Fruit fly (Drosophila melanogaster): ENCODE data around the gene muc.
A peak's percentile ranks its signal among the peaks of the same experiment; 100 is the strongest.

The muc gene

DNA sequence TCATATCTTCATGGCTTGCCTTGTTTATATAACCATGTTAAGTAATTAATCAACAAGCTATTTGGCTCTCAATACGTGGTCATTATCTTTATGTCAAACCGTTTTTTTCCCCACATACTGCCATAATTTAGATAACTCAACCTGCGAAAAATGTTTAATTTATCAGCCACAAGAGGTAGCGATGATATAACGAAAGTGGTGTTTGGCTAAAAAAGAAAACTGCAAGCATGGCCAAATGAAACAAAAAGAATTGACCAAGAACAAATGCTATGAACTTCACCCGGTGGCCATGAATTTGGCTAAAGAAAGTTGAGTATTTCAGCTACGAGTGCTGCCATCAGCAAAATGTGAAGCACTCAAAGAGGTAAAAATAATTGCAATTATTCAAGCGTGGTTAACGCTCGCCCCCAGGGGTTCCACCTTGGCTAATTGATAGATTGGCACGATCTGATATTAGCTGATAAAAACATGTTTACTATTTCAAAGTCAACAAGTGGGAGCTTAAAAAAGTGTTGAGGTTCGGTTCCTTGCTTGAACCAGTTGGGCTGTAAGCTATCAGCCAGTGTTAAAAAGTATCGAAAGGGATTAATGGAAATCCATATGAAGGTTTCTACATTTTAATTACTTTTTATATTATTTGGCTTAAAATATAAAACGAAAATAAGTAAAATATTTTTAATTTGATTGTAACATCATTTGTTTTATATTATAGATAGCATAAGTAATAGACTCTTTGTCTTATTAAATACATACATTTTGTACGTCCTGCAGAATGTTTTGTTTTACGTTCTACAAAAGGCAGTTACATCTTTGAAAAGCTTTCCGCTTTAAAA lies 10.0 kb downstream of the muc start (continued):
- TF ChIP-seq mirr (GFP tag; optimal IDR thresholded peaks at IDR 0.05) (peak; percentile 94), klu (GFP tag; IDR thresholded peaks at IDR 0.05) (no peak), CG11456 (GFP tag; IDR thresholded peaks at IDR 0.05) (peak; percentile 88), CG2712 (tag; optimal IDR thresholded peaks at IDR 0.05) (no peak), CG6175 (GFP tag; IDR thresholded peaks at IDR 0.05) (no peak; the same call in 2 of the 3 replicates), CG11560 (tag; IDR thresholded peaks at IDR 0.05) (no peak), sc (optimal IDR thresholded peaks at IDR 0.05) (no peak), sc (GFP tag; optimal IDR thresholded peaks at IDR 0.05) (peak; percentile 38)

DNA sequence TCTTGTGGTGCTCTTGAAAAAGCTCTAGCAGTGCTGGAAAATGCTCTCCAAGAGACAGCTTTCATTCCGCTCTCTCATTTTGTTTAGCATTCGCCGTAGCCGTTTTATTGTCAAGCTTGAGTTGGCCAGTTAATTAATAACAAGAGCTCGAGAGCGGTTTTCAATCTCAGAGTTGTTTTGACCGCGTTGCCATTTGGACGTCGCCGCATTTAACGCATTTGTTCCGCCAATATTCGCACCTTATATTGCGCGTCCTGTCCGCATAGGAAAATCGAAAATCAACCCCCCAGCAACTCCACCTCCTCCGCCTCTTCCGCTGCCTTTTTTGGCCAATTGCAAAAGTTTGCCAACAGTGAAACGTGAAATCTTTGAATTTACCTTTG lies 10.7 kb downstream of the muc start, which contains the start of gene CG5973:
Gene CG5973 (plus strand): TSS at position 168 of the 383 bp plus-strand sequence.
- no peak for TF ChIP-seq YL-1 (GFP tag; optimal IDR thresholded peaks at IDR 0.05)
- no peak for TF ChIP-seq tin (GFP tag; optimal IDR thresholded peaks at IDR 0.05)
- TF ChIP-seq CG30403 (GFP tag; optimal IDR thresholded peaks at IDR 0.05) = no peak
- no peak for TF ChIP-seq tx (GFP tag; optimal IDR thresholded peaks at IDR 0.05)
- no peak for TF ChIP-seq Mes4 (GFP tag; optimal IDR thresholded peaks at IDR 0.05)
- no peak for TF ChIP-seq z (GFP tag; IDR thresholded peaks at IDR 0.05)
- TF ChIP-seq Atf6 (GFP tag; IDR thresholded peaks at IDR 0.05) = 0 out of 2 replicates have a peak, but pooled peaks have one; percentile 13
- no peak for TF ChIP-seq toy (GFP tag; IDR thresholded peaks at IDR 0.05)
- no peak for TF ChIP-seq Doc2 (GFP tag; IDR thresholded peaks at IDR 0.05)
- TF ChIP-seq CTCF (GFP tag; optimal IDR thresholded peaks at IDR 0.05) = no peak
- no peak for TF ChIP-seq CG12744 (GFP tag; optimal IDR thresholded peaks at IDR 0.05)
- no peak for TF ChIP-seq NK7.1 (GFP tag; optimal IDR thresholded peaks at IDR 0.05)
- TF ChIP-seq Trl (optimal IDR thresholded peaks at IDR 0.05) = peak; percentile 59 to 76
- TF ChIP-seq Trl (GFP tag; optimal IDR thresholded peaks at IDR 0.05) = no peak
- 0 out of 2 replicates have a peak, but pooled peaks have one; percentile 32 for TF ChIP-seq tna (GFP tag; IDR thresholded peaks at IDR 0.05; ENCODE audit: partially characterized antibody)
- no peak for TF ChIP-seq pb (GFP tag; optimal IDR thresholded peaks at IDR 0.05)
- TF ChIP-seq CG9727 (GFP tag; optimal IDR thresholded peaks at IDR 0.05) = no peak
- TF ChIP-seq rib (GFP tag; IDR thresholded peaks at IDR 0.05) = peak; percentile 44; the same call in 1 of the 2 replicates
- no peak for TF ChIP-seq CG7987 (GFP tag; optimal IDR thresholded peaks at IDR 0.05)
- peak; percentile 44; the same call in 1 of the 2 replicates for TF ChIP-seq amos (GFP tag; IDR thresholded peaks at IDR 0.05; ENCODE audit: partially characterized antibody)
- no peak for TF ChIP-seq ken (GFP tag; IDR thresholded peaks at IDR 0.05)
- no peak for TF ChIP-seq Sry-β (GFP tag; optimal IDR thresholded peaks at IDR 0.05)
- TF ChIP-seq gfzf (GFP tag; optimal IDR thresholded peaks at IDR 0.05) = no peak
- TF ChIP-seq caup (GFP tag; optimal IDR thresholded peaks at IDR 0.05; ENCODE audit: severe bottlenecking) = no peak
- no peak for TF ChIP-seq CG17361 (GFP tag; IDR thresholded peaks at IDR 0.05)
- TF ChIP-seq pum (GFP tag; optimal IDR thresholded peaks at IDR 0.05) = no peak
- TF ChIP-seq CG14050 (GFP tag; IDR thresholded peaks at IDR 0.05) = 0 out of 3 replicates have a peak, but pooled peaks have one; percentile 19
- TF ChIP-seq Nf-YB (GFP tag; optimal IDR thresholded peaks at IDR 0.05) = no peak
- no peak for TF ChIP-seq luna (GFP tag; optimal IDR thresholded peaks at IDR 0.05)
- TF ChIP-seq CG9876 (GFP tag; optimal IDR thresholded peaks at IDR 0.05) = no peak
- TF ChIP-seq CG15514 (GFP tag; optimal IDR thresholded peaks at IDR 0.05) = no peak
- no peak for TF ChIP-seq ems (GFP tag; optimal IDR thresholded peaks at IDR 0.05)
- TF ChIP-seq grau (tag; optimal IDR thresholded peaks at IDR 0.05) = no peak
- no peak for TF ChIP-seq NfI (GFP tag; optimal IDR thresholded peaks at IDR 0.05)
- no peak for TF ChIP-seq CG12391 (tag; optimal IDR thresholded peaks at IDR 0.05)
- TF ChIP-seq Bteb2 (GFP tag; optimal IDR thresholded peaks at IDR 0.05) = no peak
- TF ChIP-seq CG14965 (GFP tag; optimal IDR thresholded peaks at IDR 0.05; ENCODE audit: borderline replicate concordance) = no peak
- no peak for TF ChIP-seq gem (tag; optimal IDR thresholded peaks at IDR 0.05)
- no peak for TF ChIP-seq D19A (tag; optimal IDR thresholded peaks at IDR 0.05)
- TF ChIP-seq jing (GFP tag; optimal IDR thresholded peaks at IDR 0.05) = no peak
- TF ChIP-seq ara (GFP tag; IDR thresholded peaks at IDR 0.05) = no peak
- peak; percentile 34; the same call in 1 of the 2 replicates for TF ChIP-seq bbx (GFP tag; IDR thresholded peaks at IDR 0.05; ENCODE audit: partially characterized antibody)

All from whole organism, embryonic.